Fruit fly (Drosophila melanogaster) whole organism, embryonic: ENCODE measurements around the gene Cpsf100.

Source experiments
- ATbp ChIP-seq: fragments of 200-800 bp; sonication (Bioruptor generic); optimal IDR thresholded peaks from 2 replicates; lab custom pipeline; 2017; ENCODE audit warnings: missing biosample characterization, mild to moderate bottlenecking, missing genetic modification characterization, missing genetic modification reagents
- Asciz ChIP-seq: fragments of 200-800 bp; sonication (Bioruptor generic); optimal IDR thresholded peaks from 2 replicates; lab custom pipeline; 2017; ENCODE audit warnings: missing biosample characterization, mild to moderate bottlenecking, missing genetic modification characterization, missing genetic modification reagents
- Atf-2 ChIP-seq: fragments of 200-800 bp; sonication (Bioruptor generic); optimal IDR thresholded peaks from 2 replicates; lab custom pipeline; 2016; ENCODE audit warnings: missing biosample characterization, missing genetic modification characterization
- B-H1 ChIP-seq: fragments of 200-800 bp; sonication (Bioruptor generic); IDR thresholded peaks from 3 replicates; pipeline ENCODE4 v1.3.6; 2022; ENCODE audit warnings: missing biosample characterization, missing genetic modification characterization
- BtbVII ChIP-seq: fragments of 200-800 bp; sonication (Bioruptor generic); optimal IDR thresholded peaks from 3 replicates; lab custom pipeline; 2017; ENCODE audit warnings: missing biosample characterization, mild to moderate bottlenecking, missing genetic modification characterization
- CG10274 ChIP-seq: fragments of 200-800 bp; sonication (Bioruptor generic); optimal IDR thresholded peaks from 3 replicates; lab custom pipeline; 2017; ENCODE audit warnings: missing biosample characterization, mild to moderate bottlenecking, missing genetic modification characterization
- CG10431 ChIP-seq: fragments of 200-800 bp; sonication (Bioruptor generic); optimal IDR thresholded peaks from 3 replicates; lab custom pipeline; 2018; ENCODE audit warnings: missing biosample characterization, mild to moderate bottlenecking, missing genetic modification characterization
- CG10543 ChIP-seq: fragments of 200-800 bp; sonication (Bioruptor generic); optimal IDR thresholded peaks from 3 replicates; lab custom pipeline; 2017; ENCODE audit warnings: missing biosample characterization, mild to moderate bottlenecking, missing genetic modification characterization, moderate library complexity
- CG10565 ChIP-seq: fragments of 200-800 bp; sonication (Bioruptor generic); optimal IDR thresholded peaks from 3 replicates; lab custom pipeline; 2016; ENCODE audit warnings: missing biosample characterization, mild to moderate bottlenecking, missing genetic modification characterization
- CG11696 ChIP-seq: fragments of 200-800 bp; sonication (Bioruptor generic); IDR thresholded peaks from 2 replicates; pipeline ENCODE4 v1.3.6; 2022; ENCODE audit warnings: missing biosample characterization, missing genetic modification characterization
- CG12219 ChIP-seq: fragments of 200-800 bp; sonication (Bioruptor generic); optimal IDR thresholded peaks from 3 replicates; lab custom pipeline; 2018; ENCODE audit warnings: missing biosample characterization, mild to moderate bottlenecking, missing genetic modification characterization
- CG1233 ChIP-seq: fragments of 200-800 bp; sonication (Bioruptor generic); optimal IDR thresholded peaks from 4 replicates; lab custom pipeline; 2018; ENCODE audit warnings: missing biosample characterization, mild to moderate bottlenecking, missing genetic modification characterization
- CG13424 ChIP-seq: fragments of 200-800 bp; sonication (Bioruptor generic); optimal IDR thresholded peaks from 2 replicates; lab custom pipeline; 2019; ENCODE audit warnings: missing biosample characterization, mild to moderate bottlenecking, missing genetic modification characterization, moderate library complexity
- CG15011 ChIP-seq: fragments of 200-800 bp; sonication (Bioruptor generic); optimal IDR thresholded peaks from 3 replicates; lab custom pipeline; 2018; ENCODE audit warnings: missing biosample characterization, mild to moderate bottlenecking, missing genetic modification characterization
- CG1529 ChIP-seq: fragments of 200-800 bp; sonication (Bioruptor generic); optimal IDR thresholded peaks from 3 replicates; lab custom pipeline; 2018; ENCODE audit warnings: missing biosample characterization, missing genetic modification characterization
- CG17359 ChIP-seq: fragments of 200-800 bp; sonication (Bioruptor generic); optimal IDR thresholded peaks from 3 replicates; lab custom pipeline; 2018; ENCODE audit warnings: missing biosample characterization, mild to moderate bottlenecking, missing genetic modification characterization, moderate library complexity
- CG17568 ChIP-seq: fragments of 200-800 bp; sonication (Bioruptor generic); optimal IDR thresholded peaks from 2 replicates; lab custom pipeline; 2018; ENCODE audit warnings: missing biosample characterization, mild to moderate bottlenecking, missing genetic modification characterization, moderate library complexity
- CG17612 ChIP-seq: fragments of 200-800 bp; sonication (Bioruptor generic); IDR thresholded peaks from 2 replicates; pipeline ENCODE4 v1.3.6; 2022; ENCODE audit warnings: missing biosample characterization, missing genetic modification characterization
- CG1792 ChIP-seq: fragments of 200-800 bp; sonication (Bioruptor generic); optimal IDR thresholded peaks from 2 replicates; lab custom pipeline; 2016; ENCODE audit warnings: missing biosample characterization, missing genetic modification characterization
- CG18476 ChIP-seq: fragments of 200-800 bp; sonication (Bioruptor generic); optimal IDR thresholded peaks from 2 replicates; lab custom pipeline; 2016; ENCODE audit warnings: missing biosample characterization, mild to moderate bottlenecking, missing genetic modification characterization
- CG30020 ChIP-seq: fragments of 200-800 bp; optimal IDR thresholded peaks from 2 replicates; lab custom pipeline; 2019; ENCODE audit warnings: missing biosample characterization, mild to moderate bottlenecking, missing genetic modification characterization, moderate library complexity
- CG30403 ChIP-seq: fragments of 200-800 bp; sonication (Bioruptor generic); optimal IDR thresholded peaks from 3 replicates; lab custom pipeline; 2016; ENCODE audit warnings: missing biosample characterization, missing genetic modification characterization
- CG3163 ChIP-seq: fragments of 200-800 bp; sonication (Bioruptor generic); optimal IDR thresholded peaks from 3 replicates; lab custom pipeline; 2016; ENCODE audit warnings: missing biosample characterization, missing genetic modification characterization
- CG32767 ChIP-seq: fragments of 200-800 bp; sonication (Bioruptor generic); IDR thresholded peaks from 2 replicates; pipeline ENCODE4 v1.3.6; 2022; ENCODE audit warnings: missing biosample characterization, missing genetic modification characterization
- CG7372 ChIP-seq: fragments of 200-800 bp; sonication (Bioruptor generic); IDR thresholded peaks from 2 replicates; pipeline ENCODE4 v1.3.6; 2022; ENCODE audit warnings: missing biosample characterization, missing genetic modification characterization
- CG9609 ChIP-seq: fragments of 200-800 bp; sonication (Bioruptor generic); optimal IDR thresholded peaks from 3 replicates; lab custom pipeline; 2016; ENCODE audit warnings: missing biosample characterization, missing genetic modification characterization
- D ChIP-seq, 2 experiments: fragments of 200-800 bp in 1 of 2; fragments of >200 bp in 1 of 2; sonication (Bioruptor generic) in 1 of 2; optimal IDR thresholded peaks; 2 replicates in 1 of 2; 3 replicates in 1 of 2; lab custom pipeline; 2017; ENCODE audit warnings: mild to moderate bottlenecking in 1 of 2, missing biosample characterization in 1 of 2, missing genetic modification characterization in 1 of 2, missing genetic modification reagents in 1 of 2
- Dad ChIP-seq: fragments of 200-800 bp; sonication (Bioruptor generic); optimal IDR thresholded peaks from 3 replicates; lab custom pipeline; 2016; ENCODE audit warnings: missing biosample characterization, missing genetic modification characterization
- Eip74EF ChIP-seq, 2 experiments: fragments of 200-800 bp in 1 of 2; fragments of >200 bp in 1 of 2; sonication (Bioruptor generic) in 1 of 2; optimal IDR thresholded peaks; 2 replicates each; lab custom pipeline; 2017 to 2019; ENCODE audit warnings: missing biosample characterization in 2 of 2, missing genetic modification characterization in 2 of 2, mild to moderate bottlenecking in 1 of 2, moderate library complexity in 1 of 2
- Fer1 ChIP-seq: fragments of 200-800 bp; sonication (Bioruptor generic); optimal IDR thresholded peaks from 2 replicates; lab custom pipeline; 2017; ENCODE audit warnings: missing biosample characterization, mild to moderate bottlenecking, missing genetic modification characterization
- H2.0 ChIP-seq: fragments of 200-800 bp; sonication (Bioruptor generic); IDR thresholded peaks from 2 replicates; pipeline ENCODE4 v1.3.6; 2022; ENCODE audit warnings: missing biosample characterization, missing genetic modification characterization
- Mes4 ChIP-seq: fragments of 200-800 bp; sonication (Bioruptor generic); optimal IDR thresholded peaks from 2 replicates; lab custom pipeline; 2016; ENCODE audit warnings: missing biosample characterization, missing genetic modification characterization
- Oaz ChIP-seq: fragments of 200-800 bp; sonication (Bioruptor generic); IDR thresholded peaks from 2 replicates; pipeline ENCODE4 v1.3.6; 2022; ENCODE audit warnings: missing biosample characterization, missing genetic modification characterization
- Pdp1 ChIP-seq, 2 experiments: fragments of 200-800 bp; sonication (Bioruptor generic); optimal IDR thresholded peaks; 3 replicates each; lab custom pipeline; 2016; ENCODE audit warnings: missing biosample characterization in 2 of 2, missing genetic modification characterization in 2 of 2, mild to moderate bottlenecking in 1 of 2, moderate library complexity in 1 of 2
- Usf ChIP-seq: fragments of 200-800 bp; sonication (Bioruptor generic); optimal IDR thresholded peaks from 2 replicates; lab custom pipeline; 2017; ENCODE audit warnings: missing genotype, missing biosample characterization, missing genetic modification characterization
- ap ChIP-seq: fragments of 200-800 bp; sonication (Bioruptor generic); IDR thresholded peaks from 2 replicates; pipeline ENCODE4 v1.3.6; 2022; ENCODE audit warnings: missing biosample characterization, missing genetic modification characterization
- ato ChIP-seq: fragments of 200-800 bp; sonication (Bioruptor generic); IDR thresholded peaks from 2 replicates; pipeline ENCODE4 v1.3.6; 2022; ENCODE audit warnings: missing biosample characterization, missing genetic modification characterization; ENCODE audit not compliant: partially characterized antibody
- bowl ChIP-seq: fragments of 200-800 bp; sonication (Bioruptor generic); IDR thresholded peaks from 2 replicates; pipeline ENCODE4 v1.3.6; 2022; ENCODE audit warnings: missing biosample characterization, missing genetic modification characterization
- br ChIP-seq: fragments of >200 bp; optimal IDR thresholded peaks from 2 replicates; lab custom pipeline; 2017
- crp ChIP-seq, 2 experiments: fragments of 200-800 bp; sonication (Bioruptor generic); optimal IDR thresholded peaks; 2 replicates in 1 of 2; 3 replicates in 1 of 2; lab custom pipeline; 2017; ENCODE audit warnings: missing biosample characterization in 2 of 2, missing genetic modification characterization in 2 of 2, mild to moderate bottlenecking in 1 of 2, moderate library complexity in 1 of 2
- dati ChIP-seq: fragments of 200-800 bp; sonication (Bioruptor generic); IDR thresholded peaks from 2 replicates; pipeline ENCODE4 v1.3.6; 2022; ENCODE audit warnings: missing biosample characterization, missing genetic modification characterization
- fd96Cb ChIP-seq: fragments of 200-800 bp; sonication (Bioruptor generic); optimal IDR thresholded peaks from 2 replicates; lab custom pipeline; 2018; ENCODE audit warnings: missing biosample characterization, mild to moderate bottlenecking, missing genetic modification characterization, moderate library complexity
- ftz-f1 ChIP-seq: fragments of 200-800 bp; sonication (Bioruptor generic); optimal IDR thresholded peaks from 2 replicates; lab custom pipeline; 2016; ENCODE audit warnings: missing biosample characterization, missing genetic modification characterization
- grau ChIP-seq: fragments of 200-800 bp; optimal IDR thresholded peaks from 3 replicates; lab custom pipeline; 2019; ENCODE audit warnings: missing biosample characterization, mild to moderate bottlenecking, missing genetic modification characterization, moderate library complexity
- jigr1 ChIP-seq: fragments of 200-800 bp; sonication (Bioruptor generic); IDR thresholded peaks from 3 replicates; pipeline ENCODE4 v1.3.6; 2022; ENCODE audit warnings: missing biosample characterization, missing genetic modification characterization
- peb ChIP-seq: fragments of 200-800 bp; sonication (Bioruptor generic); IDR thresholded peaks from 2 replicates; pipeline ENCODE4 v1.3.6; 2022; ENCODE audit warnings: missing biosample characterization, missing genetic modification characterization
- slou ChIP-seq: fragments of 200-800 bp; sonication (Bioruptor generic); optimal IDR thresholded peaks from 3 replicates; lab custom pipeline; 2016; ENCODE audit warnings: missing biosample characterization, missing genetic modification characterization
- zen2 ChIP-seq: fragments of 200-800 bp; sonication (Bioruptor generic); IDR thresholded peaks from 3 replicates; pipeline ENCODE4 v1.3.6; 2022; ENCODE audit warnings: missing biosample characterization, missing genetic modification characterization; ENCODE audit not compliant: partially characterized antibody

Cpsf100 gene

dm6 chr3R:29033909-29034629, at the start of gene Cpsf100, which contains the start of gene beta4GalNAcTB (continued):
- TF ChIP-seq Atf-2 (GFP tag; lab: Kevin White, UChicago): peak; percentile 58
- no peak for TF ChIP-seq ftz-f1 (GFP tag; lab: Kevin White, UChicago)
- TF ChIP-seq Eip74EF (GFP tag; optimal IDR thresholded peaks at IDR 0.05; lab: Kevin White, UChicago): peak in 1 of 2 experiments; percentile 50
- TF ChIP-seq CG32767 (GFP tag; lab: Robert Waterston, UW): no peak
- TF ChIP-seq crp (GFP tag; optimal IDR thresholded peaks at IDR 0.05; lab: Kevin White, UChicago): peak; percentile 31 to 83
- TF ChIP-seq CG11696 (GFP tag; lab: Robert Waterston, UW): 0 out of 2 replicates have a peak, but pooled peaks have one; percentile 37
- TF ChIP-seq fd96Cb: peak; percentile 51
- TF ChIP-seq CG10431 (GFP tag; lab: Kevin White, UChicago): no peak
- peak; percentile 66 for TF ChIP-seq CG10543 (GFP tag; lab: Kevin White, UChicago)
- no peak for TF ChIP-seq zen2
- peak; percentile 81 for TF ChIP-seq CG1233
- TF ChIP-seq Mes4: peak; percentile 55
- TF ChIP-seq jigr1 (GFP tag; lab: Robert Waterston, UW): peak; percentile 18; the same call in 1 of the 3 replicates
- no peak for TF ChIP-seq CG1792 (GFP tag; lab: Kevin White, UChicago)
- TF ChIP-seq Usf (GFP tag; lab: Kevin White, UChicago): peak; percentile 73
- TF ChIP-seq D (optimal IDR thresholded peaks at IDR 0.05; lab: Kevin White, UChicago): no peak
- peak; percentile 70 for TF ChIP-seq D (GFP tag; optimal IDR thresholded peaks at IDR 0.05; lab: Kevin White, UChicago)
- 0 out of 2 replicates have a peak, but pooled peaks have one; percentile 22 for TF ChIP-seq dati (GFP tag; lab: Robert Waterston, UW)
- TF ChIP-seq br (lab: Kevin White, UChicago): no peak
- TF ChIP-seq ato (GFP tag; lab: Robert Waterston, UW): no peak
- no peak; the same call in 1 of the 2 replicates for TF ChIP-seq Oaz
- TF ChIP-seq Pdp1 (GFP tag; optimal IDR thresholded peaks at IDR 0.05; lab: Kevin White, UChicago): peak; percentile 59 to 75
- TF ChIP-seq CG17568 (GFP tag; lab: Kevin White, UChicago): no peak
- peak; percentile 71 for TF ChIP-seq CG13424 (tag; lab: Kevin White, UChicago)
- peak; percentile 46 for TF ChIP-seq Asciz
- TF ChIP-seq CG12219 (GFP tag; lab: Kevin White, UChicago): no peak
- TF ChIP-seq grau: peak; percentile 97
- peak; percentile 60 for TF ChIP-seq slou (GFP tag; lab: Kevin White, UChicago)
- peak; percentile 68 for TF ChIP-seq CG1529 (GFP tag; lab: Kevin White, UChicago)
- peak; percentile 46 for TF ChIP-seq ap
- peak; percentile 78 for TF ChIP-seq CG18476 (GFP tag; lab: Kevin White, UChicago)
- peak; percentile 50 for TF ChIP-seq B-H1 (GFP tag; lab: Robert Waterston, UW)
- peak; percentile 63 for TF ChIP-seq H2.0
- peak; percentile 47 for TF ChIP-seq CG10274 (GFP tag; lab: Kevin White, UChicago)
- peak; percentile 52 for TF ChIP-seq CG30020
- TF ChIP-seq CG10565: no peak
- peak; percentile 41 for TF ChIP-seq CG17359 (tag; lab: Kevin White, UChicago)
- TF ChIP-seq CG9609: peak; percentile 42
- peak; percentile 36 for TF ChIP-seq ATbp (GFP tag; lab: Kevin White, UChicago)
- TF ChIP-seq CG3163 (GFP tag; lab: Kevin White, UChicago): no peak
- TF ChIP-seq Dad (GFP tag; lab: Kevin White, UChicago): peak; percentile 21
- TF ChIP-seq CG30403: peak; percentile 92
- TF ChIP-seq Fer1 (GFP tag; lab: Kevin White, UChicago): peak; percentile 41
- 0 out of 2 replicates have a peak, but pooled peaks have one; percentile 30 for TF ChIP-seq peb (GFP tag; lab: Robert Waterston, UW)
- TF ChIP-seq CG7372 (GFP tag; lab: Robert Waterston, UW): peak; percentile 34
- peak; percentile 43 for TF ChIP-seq BtbVII (GFP tag; lab: Kevin White, UChicago)
- TF ChIP-seq CG15011: peak; percentile 51
- TF ChIP-seq CG17612 (GFP tag; lab: Robert Waterston, UW): no peak; the same call in 1 of the 2 replicates
- TF ChIP-seq bowl: no peak
